Worm (Caenorhabditis elegans): Measurements from ENCODE around the gene srm-6.

ce11 chrV:14322743-14323142, 14.0 kb upstream of the srm-6 start, which contains the start of gene F47B8.3:
- TF ChIP-seq egl-44 (GFP tag; IDR thresholded peaks at IDR 0.05) (no peak), attf-5 (GFP tag; optimal IDR thresholded peaks at IDR 0.05) (no peak), snpc-4 (GFP tag; optimal IDR thresholded peaks at IDR 0.05) (no peak), snpc-4 (tag; optimal IDR thresholded peaks at IDR 0.05) (no peak), F33H1.4 (GFP tag; IDR thresholded peaks at IDR 0.05) (no peak), nhr-27 (tag; optimal IDR thresholded peaks at IDR 0.05) (no peak), rec-8 (tag; optimal IDR thresholded peaks at IDR 0.05) (no peak), snpc-3.4 (tag; optimal IDR thresholded peaks at IDR 0.05) (no peak), T26A5.8 (tag; optimal IDR thresholded peaks at IDR 0.05) (no peak), hlh-26 (GFP tag; conservative IDR thresholded peaks at IDR 0.05) (no peak), ceh-79 (tag; optimal IDR thresholded peaks at IDR 0.05) (no peak), snpc-1.1 (tag; optimal IDR thresholded peaks at IDR 0.05; ENCODE audit: insufficient read depth) (no peak), ceh-100 (GFP tag; IDR thresholded peaks at IDR 0.05) (no peak)
